Fruit fly (Drosophila melanogaster): ENCODE measurements around the gene CG6652.
A peak's percentile ranks its signal among the peaks of the same experiment; 100 is the strongest.

Gene CG6652

DNA sequence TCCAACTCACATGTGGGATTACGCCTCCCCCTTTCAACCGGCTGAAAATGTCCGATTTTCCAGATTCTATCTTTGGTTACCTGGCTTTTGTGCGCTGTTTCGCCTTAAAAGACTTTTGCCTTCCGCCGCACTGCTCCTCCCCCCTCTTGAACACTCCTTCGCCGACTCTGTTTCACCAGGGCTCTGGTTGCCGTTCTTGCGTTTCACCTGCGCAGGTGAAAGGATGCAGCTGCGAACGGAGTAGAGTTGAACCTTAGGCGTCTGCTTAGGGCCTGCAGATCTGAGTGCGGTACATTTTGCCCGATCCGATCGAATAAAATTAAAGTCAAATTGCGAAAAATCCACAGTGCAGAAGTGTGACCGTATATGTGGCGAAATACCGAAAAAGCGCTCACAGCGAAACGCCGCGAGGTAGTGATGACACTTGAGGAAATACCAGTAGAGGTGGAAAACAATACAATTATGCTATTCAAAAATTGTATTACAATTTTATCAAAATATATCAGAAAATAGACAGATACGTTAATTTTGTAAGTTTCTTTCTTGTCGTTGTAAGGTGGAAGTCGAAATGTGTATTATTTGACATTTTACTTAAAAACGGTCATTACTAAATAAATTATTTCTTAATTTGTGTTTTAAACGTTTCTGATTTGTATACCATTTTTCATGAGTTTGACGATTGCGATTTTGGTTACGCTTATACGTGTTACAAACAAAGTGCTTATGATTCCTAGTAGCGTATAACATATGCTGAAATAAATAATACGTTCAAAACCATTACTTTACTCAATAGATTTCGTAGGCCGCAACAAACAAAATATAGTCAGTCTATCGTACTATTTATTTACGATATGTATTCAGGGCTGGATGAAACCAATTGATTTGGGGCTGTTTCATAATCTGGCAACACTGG is 6.7 kb downstream of the CG6652 start, which contains the start of the genes CG6664 and CG7728:
CG6664 (minus strand) TSS at position 518 of the 913 bp plus-strand sequence.
CG7728 (plus strand) TSS at position 874 of the 913 bp plus-strand sequence.
- TF ChIP-seq CG17806 (tag; optimal IDR thresholded peaks at IDR 0.05): peak; percentile 25
- no peak for TF ChIP-seq CG14655 (GFP tag; optimal IDR thresholded peaks at IDR 0.05)
- TF ChIP-seq CG32121 (GFP tag; IDR thresholded peaks at IDR 0.05): no peak
- TF ChIP-seq CG8301 (tag; optimal IDR thresholded peaks at IDR 0.05): no peak
- peak; percentile 15 for TF ChIP-seq CG9948 (tag; optimal IDR thresholded peaks at IDR 0.05)
- TF ChIP-seq CG4496 (GFP tag; IDR thresholded peaks at IDR 0.05): peak; percentile 57; the same call in 1 of the 3 replicates
- TF ChIP-seq CG34367 (tag; optimal IDR thresholded peaks at IDR 0.05): peak; percentile 4
- TF ChIP-seq Pif1A (GFP tag; optimal IDR thresholded peaks at IDR 0.05): no peak
- no peak for TF ChIP-seq D1 (tag; optimal IDR thresholded peaks at IDR 0.05)
- TF ChIP-seq CG8159 (tag; optimal IDR thresholded peaks at IDR 0.05): peak; percentile 63
- no peak for TF ChIP-seq EcR (GFP tag; optimal IDR thresholded peaks at IDR 0.05)
- no peak for TF ChIP-seq CG10348 (GFP tag; IDR thresholded peaks at IDR 0.05)
- TF ChIP-seq Ets98B (GFP tag; IDR thresholded peaks at IDR 0.05): peak; percentile 23; the same call in 1 of the 2 replicates
- TF ChIP-seq CG15710 (tag; optimal IDR thresholded peaks at IDR 0.05): peak; percentile 44
- TF ChIP-seq fd96Ca (GFP tag; IDR thresholded peaks at IDR 0.05): peak; percentile 37; the same call in 1 of the 3 replicates

DNA sequence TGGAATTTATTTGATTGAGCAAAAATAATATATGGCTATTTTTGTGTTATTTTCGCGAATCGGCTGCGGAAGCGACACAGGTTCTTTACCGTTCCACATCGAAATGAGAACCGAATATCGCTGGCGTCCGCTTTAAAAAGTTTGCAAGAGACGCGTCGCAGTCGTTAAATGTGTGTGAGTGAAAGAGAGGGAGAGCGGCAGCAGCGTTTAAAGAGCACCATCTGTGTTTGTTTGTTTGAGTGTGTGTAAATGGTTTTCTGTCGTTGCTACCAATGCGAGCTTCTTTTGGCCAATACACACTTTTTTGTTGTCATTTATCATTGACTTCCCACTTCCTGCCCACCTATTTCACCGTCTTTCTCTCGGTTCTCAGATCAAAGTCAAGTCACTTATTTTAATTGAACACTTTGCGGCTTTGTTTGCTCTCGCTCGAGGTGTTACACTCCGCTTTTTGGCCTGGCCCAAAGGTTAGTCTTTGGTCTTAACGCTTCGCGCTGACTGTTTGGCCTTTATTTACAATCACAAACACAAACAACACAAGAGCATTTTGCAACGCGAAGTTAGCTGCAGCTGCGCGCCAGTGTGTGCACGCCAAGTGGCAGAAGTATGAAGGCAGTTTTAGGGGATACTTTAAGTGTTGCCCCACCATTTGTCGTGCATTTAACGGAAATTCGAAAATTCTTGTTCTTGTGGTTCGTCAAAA is 10.5 kb downstream of the CG6652 start, which contains the start of gene CG3764:
CG3764 (minus strand) TSS at position 549 of the 703 bp plus-strand sequence.
- TF ChIP-seq fd96Ca (GFP tag; IDR thresholded peaks at IDR 0.05) (no peak), CG13204 (GFP tag; optimal IDR thresholded peaks at IDR 0.05) (peak; percentile 50), CG14655 (GFP tag; optimal IDR thresholded peaks at IDR 0.05) (no peak), D1 (tag; optimal IDR thresholded peaks at IDR 0.05) (no peak), CG34367 (tag; optimal IDR thresholded peaks at IDR 0.05) (peak; percentile 47), Ets98B (GFP tag; IDR thresholded peaks at IDR 0.05) (peak; percentile 29; the same call in 1 of the 2 replicates), CG4496 (GFP tag; IDR thresholded peaks at IDR 0.05) (peak; percentile 36; the same call in 1 of the 3 replicates), CG8159 (tag; optimal IDR thresholded peaks at IDR 0.05) (peak; percentile 49), Pif1B (GFP tag; optimal IDR thresholded peaks at IDR 0.05) (no peak), CG17806 (tag; optimal IDR thresholded peaks at IDR 0.05) (peak; percentile 24), CG8301 (tag; optimal IDR thresholded peaks at IDR 0.05) (no peak), CG15710 (tag; optimal IDR thresholded peaks at IDR 0.05) (peak; percentile 59), CG32121 (GFP tag; IDR thresholded peaks at IDR 0.05) (0 out of 2 replicates have a peak, but pooled peaks have one; percentile 8), Pif1A (GFP tag; optimal IDR thresholded peaks at IDR 0.05) (peak; percentile 53), CG9948 (tag; optimal IDR thresholded peaks at IDR 0.05) (no peak), Snoo (tag; optimal IDR thresholded peaks at IDR 0.05) (peak; percentile 69), rn (GFP tag; IDR thresholded peaks at IDR 0.05) (no peak), EcR (GFP tag; optimal IDR thresholded peaks at IDR 0.05) (peak; percentile 53), gl (tag; optimal IDR thresholded peaks at IDR 0.05) (peak; percentile 46), CG12605 (GFP tag; IDR thresholded peaks at IDR 0.05) (0 out of 2 replicates have a peak, but pooled peaks have one; percentile 7), CG10348 (GFP tag; IDR thresholded peaks at IDR 0.05) (no peak)

DNA sequence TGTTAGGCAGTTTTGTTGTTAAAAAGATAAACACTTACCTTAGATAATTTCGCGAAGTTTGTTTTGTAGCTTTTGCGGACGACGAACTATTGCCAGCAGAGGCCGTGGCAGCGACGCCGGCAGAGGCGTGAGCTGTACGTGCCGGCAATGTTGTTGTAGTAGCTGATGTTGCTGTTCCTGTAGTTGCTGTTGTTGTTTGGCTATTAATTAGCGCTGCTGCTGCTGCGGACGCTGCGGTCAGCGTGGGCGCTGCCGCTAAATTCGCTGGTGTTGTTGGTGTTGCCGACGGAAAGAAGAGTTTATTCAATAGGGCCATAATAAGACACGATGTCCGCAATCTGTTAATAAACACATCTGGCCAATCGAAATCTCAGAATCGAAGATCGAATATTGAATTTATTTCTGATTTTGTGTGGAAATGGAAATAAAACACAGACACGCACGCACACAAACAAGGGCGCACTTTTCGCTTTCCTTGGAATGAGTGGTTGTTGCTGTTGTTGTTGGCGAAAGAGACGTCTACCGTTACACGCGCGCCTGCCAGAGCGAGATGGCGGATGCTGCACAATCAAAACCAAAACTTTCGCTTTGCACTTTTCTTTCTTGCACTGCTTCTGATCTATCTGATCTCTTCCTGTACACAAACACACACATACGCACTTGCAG is 11.2 kb downstream of the CG6652 start:
- TF ChIP-seq CG17806 (tag; optimal IDR thresholded peaks at IDR 0.05) (no peak), CG34367 (tag; optimal IDR thresholded peaks at IDR 0.05) (no peak), CG14655 (GFP tag; optimal IDR thresholded peaks at IDR 0.05) (peak; percentile 51), Pif1B (GFP tag; optimal IDR thresholded peaks at IDR 0.05) (no peak), CG8301 (tag; optimal IDR thresholded peaks at IDR 0.05) (peak; percentile 37), CG4496 (GFP tag; IDR thresholded peaks at IDR 0.05) (peak; percentile 31; the same call in 1 of the 3 replicates), CG32121 (GFP tag; IDR thresholded peaks at IDR 0.05) (0 out of 2 replicates have a peak, but pooled peaks have one; percentile 10), EcR (GFP tag; optimal IDR thresholded peaks at IDR 0.05) (no peak), CG8159 (tag; optimal IDR thresholded peaks at IDR 0.05) (no peak), CG13204 (GFP tag; optimal IDR thresholded peaks at IDR 0.05) (peak; percentile 61), Ets98B (GFP tag; IDR thresholded peaks at IDR 0.05) (no peak), Pif1A (GFP tag; optimal IDR thresholded peaks at IDR 0.05) (no peak), CG9948 (tag; optimal IDR thresholded peaks at IDR 0.05) (no peak), rn (GFP tag; IDR thresholded peaks at IDR 0.05) (no peak), gl (tag; optimal IDR thresholded peaks at IDR 0.05) (no peak), CG15710 (tag; optimal IDR thresholded peaks at IDR 0.05) (no peak), D1 (tag; optimal IDR thresholded peaks at IDR 0.05) (no peak), CG10348 (GFP tag; IDR thresholded peaks at IDR 0.05) (no peak), fd96Ca (GFP tag; IDR thresholded peaks at IDR 0.05) (no peak), CG12605 (GFP tag; IDR thresholded peaks at IDR 0.05) (no peak), Snoo (tag; optimal IDR thresholded peaks at IDR 0.05) (no peak)

- TF ChIP-seq CG17806 (tag; optimal IDR thresholded peaks at IDR 0.05) (no peak), CG32121 (GFP tag; IDR thresholded peaks at IDR 0.05) (peak; percentile 56), Snoo (tag; optimal IDR thresholded peaks at IDR 0.05) (peak; percentile 50), CG15710 (tag; optimal IDR thresholded peaks at IDR 0.05) (peak; percentile 24), fd96Ca (GFP tag; IDR thresholded peaks at IDR 0.05) (peak; percentile 57; the same call in 2 of the 3 replicates), CG13204 (GFP tag; optimal IDR thresholded peaks at IDR 0.05) (peak; percentile 38), rn (GFP tag; IDR thresholded peaks at IDR 0.05) (no peak), D1 (tag; optimal IDR thresholded peaks at IDR 0.05) (no peak), CG8301 (tag; optimal IDR thresholded peaks at IDR 0.05) (no peak), CG14655 (GFP tag; optimal IDR thresholded peaks at IDR 0.05) (peak; percentile 35), CG34367 (tag; optimal IDR thresholded peaks at IDR 0.05) (no peak), EcR (GFP tag; optimal IDR thresholded peaks at IDR 0.05) (peak; percentile 57), CG8159 (tag; optimal IDR thresholded peaks at IDR 0.05) (peak; percentile 49), CG9948 (tag; optimal IDR thresholded peaks at IDR 0.05) (peak; percentile 23)
Observed at dm6 chr3L:17010492-17011303, 12.0 kb downstream of the CG6652 start.
